Worm (Caenorhabditis elegans): Measurements from ENCODE around the gene T04F8.8.

- TF ChIP-seq W03F9.2 (tag; optimal IDR thresholded peaks at IDR 0.05), result no peak
- no peak for TF ChIP-seq dao-5 (tag; optimal IDR thresholded peaks at IDR 0.05)
Measured at ce11 chrX:11605214-11605765, 42.0 kb upstream of the T04F8.8 start, which contains the start of gene ftt-2.
